Worm (Caenorhabditis elegans) whole organism, midembryonic: Measurements from ENCODE around the gene C24D10.5.

Experiments used
- T22C8.4 ChIP-seq: fragments of 200-800 bp; sonication (Bioruptor generic); IDR thresholded peaks from 2 replicates; pipeline ENCODE4 v1.3.6; 2022; ENCODE audit warnings: missing genetic modification characterization, missing compliant biosample characterization
- cog-1 ChIP-seq: sonication (generic microtip); optimal IDR thresholded peaks from 2 replicates; lab custom pipeline; 2016; ENCODE audit warnings: missing genetic modification characterization, missing compliant biosample characterization
- klf-2 ChIP-seq: fragments of 200-800 bp; sonication (Bioruptor generic); conservative IDR thresholded peaks from 2 replicates; pipeline ENCODE4 v1.3.6; 2022; ENCODE audit warnings: missing genetic modification reagents, missing genetic modification characterization, missing compliant biosample characterization
- med-1 ChIP-seq: sonication (generic microtip); optimal IDR thresholded peaks from 2 replicates; lab custom pipeline; 2017; ENCODE audit warnings: missing genetic modification characterization, mild to moderate bottlenecking, missing compliant biosample characterization, antibody characterized with exemption, missing genetic modification reagents; ENCODE audit not compliant: insufficient read depth
- ref-1 ChIP-seq: fragments of 200-800 bp; sonication (Bioruptor generic); conservative IDR thresholded peaks from 2 replicates; pipeline ENCODE4 v1.3.6; 2022; ENCODE audit warnings: missing genetic modification reagents, missing genetic modification characterization, missing compliant biosample characterization
- tab-1 ChIP-seq: fragments of 200-800 bp; sonication (Bioruptor generic); IDR thresholded peaks from 2 replicates; pipeline ENCODE4 v1.3.6; 2022; ENCODE audit warnings: missing genetic modification characterization, missing compliant biosample characterization
- ztf-23 ChIP-seq: fragments of 200-800 bp; sonication (Bioruptor generic); IDR thresholded peaks from 2 replicates; pipeline ENCODE4 v1.3.6; 2022; ENCODE audit warnings: missing genetic modification reagents, missing genetic modification characterization, missing compliant biosample characterization
- ztf-29 ChIP-seq: fragments of 200-800 bp; sonication (Bioruptor generic); IDR thresholded peaks from 2 replicates; pipeline ENCODE4 v1.3.6; 2022; ENCODE audit warnings: missing genetic modification reagents, missing genetic modification characterization, missing compliant biosample characterization

C24D10.5 gene

DNA sequence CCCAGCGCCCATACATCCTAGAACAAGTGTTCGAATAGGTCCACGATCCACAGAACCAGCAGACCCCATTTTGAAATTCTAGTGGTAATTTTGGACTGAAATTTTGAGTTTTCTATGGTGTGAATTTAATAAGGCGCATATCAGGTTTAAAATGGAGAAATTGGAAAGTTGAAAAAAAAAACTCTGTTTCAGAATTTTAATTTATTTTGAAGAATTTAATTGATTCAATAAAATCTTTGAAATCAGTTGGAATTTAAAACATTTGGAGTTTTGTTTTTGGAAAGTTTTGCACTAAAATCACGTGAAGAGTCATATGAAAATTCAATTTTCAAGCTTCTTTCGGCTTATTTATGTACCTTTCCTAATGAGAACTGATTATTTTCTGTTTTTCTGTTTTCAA lies 45.6 kb downstream of the C24D10.5 start, which contains the start of gene gpa-18:
TSS of gene gpa-18 (minus strand) at position 101 of the 400 bp plus-strand sequence.
- no peak for TF ChIP-seq ref-1
- no peak for TF ChIP-seq klf-2 (GFP tag; lab: Robert Waterston, UW)
- TF ChIP-seq tab-1, result no peak
- no peak for TF ChIP-seq cog-1 (tag; lab: Kevin White, UChicago)
- no peak for TF ChIP-seq T22C8.4 (GFP tag; lab: Robert Waterston, UW)
- no peak for TF ChIP-seq ztf-23
- TF ChIP-seq med-1 (GFP tag; lab: Kevin White, UChicago), result no peak
- no peak for TF ChIP-seq ztf-29 (GFP tag; lab: Robert Waterston, UW)

DNA sequence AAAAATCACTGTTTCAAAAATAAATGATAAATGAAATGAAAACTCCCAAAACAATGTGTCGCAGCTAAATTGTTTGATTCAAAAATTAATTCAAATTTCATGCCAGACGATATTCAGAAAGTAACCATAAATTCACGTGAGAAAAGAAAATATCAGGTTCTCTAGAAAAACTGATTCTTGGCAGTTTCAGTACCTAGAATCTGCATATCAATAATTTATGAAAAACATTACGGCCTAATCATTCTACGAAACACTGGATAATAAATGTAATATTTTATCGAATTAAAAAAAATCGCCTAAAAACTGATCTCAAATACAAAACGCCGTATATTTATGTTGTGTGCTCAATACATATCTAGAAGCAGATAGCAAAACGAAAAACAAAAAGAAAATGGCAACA lies 50.9 kb downstream of the C24D10.5 start:
- TF ChIP-seq med-1 (GFP tag; lab: Kevin White, UChicago) (no peak), ref-1 (no peak), tab-1 (no peak), T22C8.4 (GFP tag; lab: Robert Waterston, UW) (no peak)
